Fruit fly (Drosophila melanogaster): ENCODE data around the gene ABCB7.

DNA sequence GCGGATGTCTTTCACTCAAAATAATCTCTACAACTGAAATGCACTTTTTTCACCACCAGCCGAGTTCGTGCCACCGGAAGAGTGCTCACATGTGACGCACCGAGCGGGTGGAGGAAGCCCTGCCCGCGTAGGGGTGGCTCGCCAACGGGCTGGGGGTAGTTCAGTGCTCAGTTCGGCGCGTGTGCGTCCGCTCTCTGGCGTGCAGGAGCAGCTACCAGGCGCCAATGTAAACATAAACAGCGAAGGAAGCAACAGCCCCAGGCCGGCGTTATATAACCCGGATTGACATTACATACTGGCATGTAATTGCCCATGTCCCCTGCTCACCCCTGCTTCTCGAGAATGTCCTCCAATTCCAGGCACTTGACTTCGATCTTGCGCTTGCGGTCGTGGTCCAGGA is 46.0 kb downstream of the ABCB7 start:
- no peak for TF ChIP-seq CG8478 (optimal IDR thresholded peaks at IDR 0.05)
- TF ChIP-seq CTCF (optimal IDR thresholded peaks at IDR 0.05): no peak

Data from S2 (cell line).